Worm (Caenorhabditis elegans) whole organism, late embryonic: ENCODE results near the gene F36D3.8.
"Not testable (repeated sequence)": the region's sequence is repeated elsewhere in the genome, so short reads cannot be mapped to it uniquely, and the experiment has no call there.

ENCODE experiments used
- F13H6.1 ChIP-seq: sonication (generic microtip); optimal IDR thresholded peaks from 2 replicates; lab custom pipeline; 2016; ENCODE audit warnings: missing genetic modification characterization, missing compliant biosample characterization
- K02D7.2 ChIP-seq: sonication (generic microtip); optimal IDR thresholded peaks from 2 replicates; lab custom pipeline; 2017; ENCODE audit warnings: mild to moderate bottlenecking, missing genetic modification characterization, missing compliant biosample characterization
- T23F11.4 ChIP-seq: fragments of 200-800 bp; sonication (Bioruptor generic); optimal IDR thresholded peaks from 2 replicates; lab custom pipeline; 2018; ENCODE audit warnings: mild to moderate bottlenecking, missing genetic modification characterization, missing compliant biosample characterization
- ceh-18 ChIP-seq: sonication (generic microtip); optimal IDR thresholded peaks from 2 replicates; lab custom pipeline; 2016; ENCODE audit warnings: missing genetic modification characterization, missing compliant biosample characterization
- ceh-19 ChIP-seq: fragments of 200-800 bp; sonication (Bioruptor generic); optimal IDR thresholded peaks from 2 replicates; lab custom pipeline; 2018; ENCODE audit warnings: mild to moderate bottlenecking, missing genetic modification characterization, missing compliant biosample characterization
- ceh-2 ChIP-seq: sonication (generic microtip); optimal IDR thresholded peaks from 2 replicates; lab custom pipeline; 2016; ENCODE audit warnings: missing genotype, missing genetic modification characterization, missing compliant biosample characterization
- ceh-22 ChIP-seq: sonication (generic microtip); optimal IDR thresholded peaks from 2 replicates; lab custom pipeline; 2017; ENCODE audit warnings: missing biosample characterization, missing genetic modification characterization
- ceh-30 ChIP-seq: fragments of 150-350 bp; optimal IDR thresholded peaks from 2 replicates; lab custom pipeline; 2014; ENCODE audit warnings: missing biosample characterization, missing genetic modification characterization
- ceh-31 ChIP-seq: sonication (generic microtip); optimal IDR thresholded peaks from 2 replicates; lab custom pipeline; 2016; ENCODE audit warnings: missing genetic modification characterization, missing compliant biosample characterization
- ceh-6 ChIP-seq: fragments of 200-800 bp; sonication (Bioruptor generic); optimal IDR thresholded peaks from 2 replicates; lab custom pipeline; 2018; ENCODE audit warnings: mild to moderate bottlenecking, missing genetic modification characterization, missing compliant biosample characterization
- ceh-9 ChIP-seq: sonication (generic microtip); optimal IDR thresholded peaks from 2 replicates; lab custom pipeline; 2016; ENCODE audit warnings: mild to moderate bottlenecking, missing genetic modification characterization, inconsistent platforms, missing compliant biosample characterization
- dmd-4 ChIP-seq: sonication (generic microtip); optimal IDR thresholded peaks from 2 replicates; lab custom pipeline; 2016; ENCODE audit warnings: borderline replicate concordance, missing genetic modification characterization, missing compliant biosample characterization
- elt-4 ChIP-seq: sonication (generic microtip); optimal IDR thresholded peaks from 2 replicates; lab custom pipeline; 2016; ENCODE audit warnings: missing genetic modification characterization, missing compliant biosample characterization
- ets-4 ChIP-seq: sonication (generic microtip); optimal IDR thresholded peaks from 2 replicates; lab custom pipeline; 2016; ENCODE audit warnings: missing genetic modification characterization, missing compliant biosample characterization
- fkh-6 ChIP-seq: sonication (generic microtip); optimal IDR thresholded peaks from 2 replicates; lab custom pipeline; 2016; ENCODE audit warnings: missing genetic modification characterization, missing compliant biosample characterization
- hlh-13 ChIP-seq: fragments of 200-800 bp; sonication (Bioruptor generic); optimal IDR thresholded peaks from 2 replicates; lab custom pipeline; 2018; ENCODE audit warnings: mild to moderate bottlenecking, missing genetic modification characterization, missing compliant biosample characterization
- hlh-30 ChIP-seq: sonication (generic microtip); optimal IDR thresholded peaks from 2 replicates; lab custom pipeline; 2017; ENCODE audit warnings: antibody characterized with exemption, missing genetic modification characterization, missing compliant biosample characterization; ENCODE audit not compliant: insufficient read depth
- hlh-8 ChIP-seq: sonication (generic microtip); optimal IDR thresholded peaks from 2 replicates; lab custom pipeline; 2016; ENCODE audit warnings: missing genotype, missing genetic modification characterization, missing compliant biosample characterization
- lin-11 ChIP-seq: fragments of 200-800 bp; sonication (Bioruptor generic); optimal IDR thresholded peaks from 2 replicates; lab custom pipeline; 2018; ENCODE audit warnings: mild to moderate bottlenecking, missing genetic modification characterization, missing compliant biosample characterization
- nfya-1 ChIP-seq: sonication (generic microtip); optimal IDR thresholded peaks from 2 replicates; lab custom pipeline; 2017; ENCODE audit warnings: missing genetic modification characterization, mild to moderate bottlenecking, missing compliant biosample characterization, antibody characterized with exemption, moderate library complexity
- nhr-11 ChIP-seq: fragments of 150-350 bp; optimal IDR thresholded peaks from 2 replicates; lab custom pipeline; 2014; ENCODE audit warnings: missing biosample characterization, missing genetic modification characterization
- npax-4 ChIP-seq: sonication (generic microtip); optimal IDR thresholded peaks from 2 replicates; lab custom pipeline; 2016; ENCODE audit warnings: missing genetic modification characterization, missing compliant biosample characterization
- odd-2 ChIP-seq: sonication (generic microtip); optimal IDR thresholded peaks from 2 replicates; lab custom pipeline; 2017; ENCODE audit warnings: antibody characterized with exemption, mild to moderate bottlenecking, missing genetic modification characterization, missing compliant biosample characterization
- pax-1 ChIP-seq: fragments of 150-350 bp; optimal IDR thresholded peaks from 2 replicates; lab custom pipeline; 2014; ENCODE audit warnings: missing biosample characterization, missing genetic modification characterization
- pha-4 ChIP-seq: fragments of 150-350 bp; optimal IDR thresholded peaks from 2 replicates; lab custom pipeline; 2018; ENCODE audit warnings: missing biosample characterization, missing genetic modification reagents, missing genetic modification characterization
- ref-2 ChIP-seq: sonication (generic microtip); optimal IDR thresholded peaks from 2 replicates; lab custom pipeline; 2016; ENCODE audit warnings: missing genetic modification characterization, missing compliant biosample characterization
- rnt-1 ChIP-seq: sonication (generic microtip); optimal IDR thresholded peaks from 2 replicates; lab custom pipeline; 2016; ENCODE audit warnings: missing genetic modification characterization, missing compliant biosample characterization
- sox-2 ChIP-seq: fragments of 200-800 bp; sonication (Bioruptor generic); IDR thresholded peaks from 2 replicates; pipeline ENCODE4 v1.3.6; 2022; ENCODE audit warnings: missing genetic modification reagents, missing genetic modification characterization, missing compliant biosample characterization
- tbx-2 ChIP-seq: sonication (generic microtip); optimal IDR thresholded peaks from 2 replicates; lab custom pipeline; 2016; ENCODE audit warnings: missing genetic modification characterization, missing compliant biosample characterization
- unc-42 ChIP-seq: sonication (generic microtip); optimal IDR thresholded peaks from 2 replicates; lab custom pipeline; 2016; ENCODE audit warnings: missing genotype, missing genetic modification characterization, missing compliant biosample characterization
- unc-55 ChIP-seq: sonication (generic microtip); optimal IDR thresholded peaks from 2 replicates; lab custom pipeline; 2017; ENCODE audit warnings: missing biosample characterization, missing genetic modification reagents, missing genetic modification characterization
- unc-86 ChIP-seq: sonication (generic microtip); optimal IDR thresholded peaks from 2 replicates; lab custom pipeline; 2016; ENCODE audit warnings: missing genetic modification characterization, missing compliant biosample characterization

Gene F36D3.8

DNA sequence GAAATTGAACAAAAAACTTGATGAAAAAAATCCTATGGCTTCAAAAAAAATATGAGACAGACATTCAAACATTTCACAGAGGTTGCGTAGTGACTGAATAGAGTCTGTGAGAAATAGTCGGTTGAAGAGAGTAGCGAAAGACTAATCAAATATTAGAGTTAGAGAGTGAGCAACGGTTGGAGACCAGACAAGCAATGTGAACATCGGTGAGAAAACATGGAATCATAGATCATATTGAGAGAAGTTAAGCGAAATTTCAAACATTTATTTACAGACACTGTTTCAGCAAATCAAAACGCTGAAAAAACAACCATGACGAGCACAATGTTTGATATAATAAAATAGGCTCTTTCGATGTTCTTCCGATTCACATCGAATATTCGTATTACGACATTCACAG is 20.3 kb upstream of the F36D3.8 start:
- TF ChIP-seq unc-55 (GFP tag; lab: Kevin White, UChicago) (no peak), hlh-8 (tag; lab: Kevin White, UChicago) (no peak), odd-2 (tag; lab: Kevin White, UChicago) (no peak), ref-2 (tag; lab: Kevin White, UChicago) (no peak), ceh-18 (tag; lab: Kevin White, UChicago) (no peak), K02D7.2 (tag; lab: Kevin White, UChicago) (no peak), pax-1 (tag; lab: Kevin White, UChicago) (no peak), lin-11 (tag; lab: Kevin White, UChicago) (no peak), ceh-22 (tag; lab: Kevin White, UChicago) (no peak), hlh-30 (no peak), ceh-19 (GFP tag; lab: Kevin White, UChicago) (no peak), T23F11.4 (GFP tag; lab: Kevin White, UChicago) (no peak), sox-2 (GFP tag; lab: Robert Waterston, UW) (no peak), unc-86 (tag; lab: Kevin White, UChicago) (no peak), ceh-6 (GFP tag; lab: Kevin White, UChicago) (no peak), rnt-1 (tag; lab: Kevin White, UChicago) (no peak), pha-4 (tag; lab: Kevin White, UChicago) (no peak), nfya-1 (tag; lab: Kevin White, UChicago) (no peak), ceh-2 (tag; lab: Kevin White, UChicago) (no peak), nhr-11 (tag; lab: Kevin White, UChicago) (no peak)
- TF ChIP-seq, all 69 proteins: peak for 0

DNA sequence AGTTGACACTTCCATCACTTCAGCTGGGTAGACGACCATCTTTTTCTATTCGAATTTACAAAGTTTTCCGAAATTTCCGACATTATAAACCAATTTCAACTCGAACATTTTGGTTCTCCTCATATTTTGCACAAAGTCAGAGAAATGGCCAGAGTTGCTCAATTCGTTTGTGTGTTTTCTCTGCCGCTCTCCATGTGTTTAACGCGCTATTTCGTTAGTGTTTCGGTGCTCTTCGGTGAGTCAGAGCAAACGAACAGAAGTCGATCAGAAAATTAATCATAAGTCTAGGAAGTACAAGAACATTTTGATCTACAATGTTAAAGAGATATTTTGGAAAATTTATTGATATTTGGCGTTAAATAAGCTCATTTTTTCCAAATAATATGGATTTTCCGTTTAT is 18.3 kb upstream of the F36D3.8 start, which contains the start of gene srr-3:
Gene srr-3 (minus strand): TSS at position 101 of the 400 bp plus-strand sequence.
- TF ChIP-seq ceh-31 (tag; lab: Kevin White, UChicago) (no peak), F13H6.1 (no peak), ceh-18 (tag; lab: Kevin White, UChicago) (no peak), unc-42 (no peak), elt-4 (tag; lab: Kevin White, UChicago) (no peak), ceh-6 (GFP tag; lab: Kevin White, UChicago) (no peak), pax-1 (tag; lab: Kevin White, UChicago) (no peak), tbx-2 (tag; lab: Kevin White, UChicago) (no peak), npax-4 (tag; lab: Kevin White, UChicago) (no peak), ceh-2 (tag; lab: Kevin White, UChicago) (no peak), ceh-9 (tag; lab: Kevin White, UChicago) (no peak), dmd-4 (no peak), rnt-1 (tag; lab: Kevin White, UChicago) (no peak)
- TF ChIP-seq, all 69 proteins: peak for 0

ce11 chrV:16515140-16515539 is 11.8 kb upstream of the F36D3.8 start, which contains the start of gene F36D3.5:
Gene F36D3.5 (minus strand): TSS chrV:16515240.
- not testable (repeated sequence) for TF ChIP-seq hlh-13; ref-2 (tag; lab: Kevin White, UChicago); npax-4 (tag; lab: Kevin White, UChicago)

DNA sequence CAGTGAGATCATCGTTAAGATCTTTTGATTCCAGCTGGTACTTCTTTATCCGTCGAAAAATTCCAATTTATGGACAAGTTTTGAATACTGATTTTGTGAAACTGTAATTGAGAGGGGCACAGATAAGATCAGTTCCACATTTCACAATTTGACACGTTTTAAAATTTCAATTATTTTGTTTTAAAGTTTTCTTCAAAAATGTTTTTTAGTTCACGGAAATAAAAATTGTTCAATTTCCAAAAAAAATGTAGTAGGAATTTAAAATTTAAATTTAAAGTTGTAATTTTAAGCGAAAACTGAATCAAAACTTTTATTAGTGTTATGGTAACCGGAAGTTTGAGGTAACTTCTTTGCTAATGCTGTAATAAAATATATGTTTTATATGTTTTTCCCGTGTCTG is 9.3 kb upstream of the F36D3.8 start, which contains the start of gene F36D3.4:
Gene F36D3.4 (minus strand): TSS at position 101 of the 400 bp plus-strand sequence.
- TF ChIP-seq ets-4, result no peak
- no peak for TF ChIP-seq ceh-30 (tag; lab: Kevin White, UChicago)

ce11 chrV:16522242-16522641 is 4.7 kb upstream of the F36D3.8 start, which contains the start of gene srw-34:
Gene srw-34 (minus strand): TSS chrV:16522342.
- TF ChIP-seq ceh-6 (GFP tag; lab: Kevin White, UChicago) (no peak), elt-4 (tag; lab: Kevin White, UChicago) (no peak), fkh-6 (no peak)
